Fruit fly (Drosophila melanogaster): ENCODE data around the gene CG11694.

The CG11694 gene

dm6 chr3R:8347279-8347678 lies 35.3 kb upstream of the CG11694 start, which contains the start of gene CG7352:
Gene CG7352 (plus strand): TSS chr3R:8347579.
- TF ChIP-seq ttk (optimal IDR thresholded peaks at IDR 0.05) (no peak), Sin3A (optimal IDR thresholded peaks at IDR 0.05) (no peak), h (optimal IDR thresholded peaks at IDR 0.05) (no peak), psq (optimal IDR thresholded peaks at IDR 0.05) (no peak), Myc (optimal IDR thresholded peaks at IDR 0.05) (no peak), insv (optimal IDR thresholded peaks at IDR 0.05) (no peak)

dm6 chr3R:8344174-8344573 lies 32.2 kb upstream of the CG11694 start, which contains the start of gene DppIII:
Gene DppIII (plus strand): TSS chr3R:8344400.
- no peak for TF ChIP-seq h (optimal IDR thresholded peaks at IDR 0.05)
- no peak for TF ChIP-seq Myc (optimal IDR thresholded peaks at IDR 0.05)
- no peak for TF ChIP-seq insv (optimal IDR thresholded peaks at IDR 0.05)
- TF ChIP-seq psq (optimal IDR thresholded peaks at IDR 0.05) = no peak
- no peak for TF ChIP-seq Sin3A (optimal IDR thresholded peaks at IDR 0.05)
- TF ChIP-seq ttk (optimal IDR thresholded peaks at IDR 0.05) = no peak

DNA sequence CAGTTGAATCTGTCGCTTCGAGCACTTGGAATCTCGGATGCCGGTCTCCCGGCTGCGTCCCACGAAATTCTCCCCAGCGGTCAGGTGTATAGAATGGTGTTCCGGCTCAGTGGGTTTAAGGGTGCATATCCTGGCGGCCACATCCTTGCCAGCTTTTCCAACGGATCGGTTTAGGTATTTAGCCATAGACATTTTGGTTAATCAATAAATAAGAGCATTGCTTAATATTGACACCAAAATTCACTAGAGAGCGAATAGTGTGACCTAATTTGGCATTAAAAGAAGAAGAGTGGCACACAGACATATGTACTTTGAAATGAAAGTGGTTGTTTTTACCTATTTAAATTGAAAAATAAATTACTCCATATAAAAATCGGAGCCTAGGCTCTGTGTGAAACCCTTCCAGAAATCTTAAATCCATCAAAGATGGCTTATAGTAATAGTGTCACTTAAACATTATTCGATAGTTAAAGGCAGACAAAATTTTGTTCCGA lies 31.4 kb upstream of the CG11694 start, which contains the start of the genes PNKP and COX7AL:
PNKP (minus strand) TSS at position 266 of the 494 bp plus-strand sequence.
COX7AL (plus strand) TSS at position 419 of the 494 bp plus-strand sequence.
- TF ChIP-seq h (optimal IDR thresholded peaks at IDR 0.05) (no peak), Sin3A (optimal IDR thresholded peaks at IDR 0.05) (no peak), insv (optimal IDR thresholded peaks at IDR 0.05) (no peak)

DNA sequence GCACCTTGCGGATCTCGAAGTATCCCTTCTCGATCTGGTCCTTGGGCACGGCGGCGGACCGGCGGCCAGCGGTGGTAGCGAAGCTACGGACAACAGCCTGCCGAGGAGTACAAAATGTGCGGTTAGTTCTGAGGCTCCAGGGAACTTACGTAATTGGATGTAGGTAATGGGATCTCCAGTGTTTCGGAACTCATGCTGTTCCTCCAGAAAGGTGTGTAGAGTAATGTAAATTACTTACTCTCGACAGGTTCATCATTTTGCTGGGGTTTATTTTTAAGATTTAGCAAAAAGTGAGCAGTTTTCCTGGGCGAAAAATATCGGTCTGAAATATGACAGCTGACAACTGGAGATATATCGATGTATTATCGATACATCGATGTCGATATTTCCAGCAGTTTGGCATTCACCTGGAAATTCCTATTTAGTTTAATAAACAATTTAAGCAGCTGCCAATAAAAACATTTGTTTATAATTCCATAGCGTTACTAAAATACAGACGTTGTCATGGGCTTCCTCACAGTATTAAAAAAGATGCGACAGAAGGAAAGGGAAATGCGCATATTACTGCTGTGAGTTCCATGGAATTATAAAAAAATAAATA lies 28.8 kb upstream of the CG11694 start, which contains the start of the genes COX7A and Arl2:
COX7A (minus strand) TSS at position 369 of the 601 bp plus-strand sequence.
Arl2 (plus strand) TSS at position 426 of the 601 bp plus-strand sequence.
- TF ChIP-seq insv (optimal IDR thresholded peaks at IDR 0.05) = no peak
- TF ChIP-seq Myc (optimal IDR thresholded peaks at IDR 0.05) = no peak
- TF ChIP-seq Sin3A (optimal IDR thresholded peaks at IDR 0.05) = no peak
- no peak for TF ChIP-seq ttk (optimal IDR thresholded peaks at IDR 0.05)
- TF ChIP-seq h (optimal IDR thresholded peaks at IDR 0.05) = no peak
- no peak for TF ChIP-seq psq (optimal IDR thresholded peaks at IDR 0.05)

DNA sequence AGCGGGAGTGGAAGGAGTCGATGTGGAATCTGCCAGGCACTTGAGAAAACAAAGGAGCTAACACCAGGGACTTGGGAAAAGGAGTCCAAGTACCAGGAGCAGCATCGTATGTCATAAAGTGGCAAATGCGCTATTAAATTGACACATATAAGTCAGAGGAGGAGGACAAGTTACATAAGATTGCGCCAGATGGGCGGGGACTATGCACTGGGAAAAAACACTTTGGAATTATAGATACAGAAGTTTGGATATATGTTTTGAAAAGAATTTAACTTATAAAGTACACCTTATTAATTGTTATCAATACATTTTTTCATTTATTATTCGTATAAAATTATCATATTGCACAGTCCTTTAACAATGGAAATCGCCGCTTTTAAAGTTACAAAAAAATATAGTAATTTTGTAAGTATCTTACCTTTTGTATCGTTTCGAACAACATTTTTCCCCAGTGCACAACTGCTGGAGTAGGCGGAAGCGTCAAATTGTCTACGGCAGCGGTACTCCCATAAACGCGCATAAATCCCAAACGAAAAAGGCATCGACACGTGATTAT lies 24.2 kb upstream of the CG11694 start:
- no peak for TF ChIP-seq Sin3A (optimal IDR thresholded peaks at IDR 0.05)
- no peak for TF ChIP-seq psq (optimal IDR thresholded peaks at IDR 0.05)
- TF ChIP-seq h (optimal IDR thresholded peaks at IDR 0.05) = no peak
- TF ChIP-seq Myc (optimal IDR thresholded peaks at IDR 0.05) = no peak

DNA sequence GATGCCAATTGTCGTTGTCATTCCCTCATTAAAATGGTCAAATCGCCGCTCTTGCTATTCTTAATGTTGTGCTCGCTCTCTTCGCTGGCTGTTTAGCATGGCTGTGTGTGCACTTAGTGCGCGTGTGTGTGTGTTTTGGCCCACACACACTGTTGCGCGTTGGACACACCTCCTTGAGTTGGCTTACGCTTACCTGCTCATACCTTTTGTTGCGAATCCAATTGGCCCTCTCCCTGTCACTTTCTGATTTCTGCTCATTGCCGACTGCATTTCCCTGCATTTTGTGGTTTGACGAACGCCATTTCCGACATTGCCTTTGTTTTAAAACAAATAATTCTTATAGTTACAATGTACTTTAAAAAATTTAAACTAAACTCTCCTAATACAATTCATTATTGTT lies 23.0 kb upstream of the CG11694 start:
- TF ChIP-seq Sin3A (optimal IDR thresholded peaks at IDR 0.05) (no peak), ttk (optimal IDR thresholded peaks at IDR 0.05) (no peak), insv (optimal IDR thresholded peaks at IDR 0.05) (no peak), psq (optimal IDR thresholded peaks at IDR 0.05) (no peak), Myc (optimal IDR thresholded peaks at IDR 0.05) (no peak), h (optimal IDR thresholded peaks at IDR 0.05) (no peak)

DNA sequence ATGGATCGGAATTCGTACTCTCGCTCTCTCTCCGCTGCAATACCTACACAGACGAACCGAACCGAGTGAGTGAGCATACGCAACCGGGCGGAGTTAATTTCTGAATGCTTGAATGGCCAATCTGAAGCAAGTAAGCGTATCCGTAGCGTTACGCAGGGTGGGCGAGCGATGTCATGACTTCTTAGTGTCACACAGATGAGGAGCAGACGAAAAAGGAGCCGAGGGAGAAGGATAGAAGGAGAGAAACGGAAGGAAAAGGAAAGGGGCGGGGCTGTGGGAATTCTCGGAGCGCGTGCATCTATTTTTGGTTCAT lies 22.5 kb upstream of the CG11694 start:
- TF ChIP-seq ttk (optimal IDR thresholded peaks at IDR 0.05) (no peak), Sin3A (optimal IDR thresholded peaks at IDR 0.05) (no peak), Myc (optimal IDR thresholded peaks at IDR 0.05) (no peak), psq (optimal IDR thresholded peaks at IDR 0.05) (no peak), insv (optimal IDR thresholded peaks at IDR 0.05) (no peak), h (optimal IDR thresholded peaks at IDR 0.05) (no peak)

dm6 chr3R:8333768-8334470 lies 22.0 kb upstream of the CG11694 start, which contains the start of gene Poxm:
Gene Poxm (minus strand): TSS chr3R:8333792.
- TF ChIP-seq ttk (optimal IDR thresholded peaks at IDR 0.05) (no peak), Myc (optimal IDR thresholded peaks at IDR 0.05) (no peak), Sin3A (optimal IDR thresholded peaks at IDR 0.05) (no peak), insv (optimal IDR thresholded peaks at IDR 0.05) (no peak), psq (optimal IDR thresholded peaks at IDR 0.05) (no peak), h (optimal IDR thresholded peaks at IDR 0.05) (no peak)

- no peak for TF ChIP-seq h (optimal IDR thresholded peaks at IDR 0.05)
- TF ChIP-seq insv (optimal IDR thresholded peaks at IDR 0.05) = no peak
- no peak for TF ChIP-seq Sin3A (optimal IDR thresholded peaks at IDR 0.05)
- TF ChIP-seq psq (optimal IDR thresholded peaks at IDR 0.05) = no peak
- no peak for TF ChIP-seq Myc (optimal IDR thresholded peaks at IDR 0.05)
- TF ChIP-seq ttk (optimal IDR thresholded peaks at IDR 0.05) = no peak
These were observed 17.7 kb upstream of the CG11694 start for dm6 chr3R:8329628-8330027.

- TF ChIP-seq ttk (optimal IDR thresholded peaks at IDR 0.05) = no peak
- TF ChIP-seq insv (optimal IDR thresholded peaks at IDR 0.05) = no peak
- TF ChIP-seq h (optimal IDR thresholded peaks at IDR 0.05) = no peak
- TF ChIP-seq Sin3A (optimal IDR thresholded peaks at IDR 0.05) = no peak
- no peak for TF ChIP-seq psq (optimal IDR thresholded peaks at IDR 0.05)
- TF ChIP-seq Myc (optimal IDR thresholded peaks at IDR 0.05) = no peak
These were observed 16.2 kb upstream of the CG11694 start for dm6 chr3R:8327967-8328789.

DNA sequence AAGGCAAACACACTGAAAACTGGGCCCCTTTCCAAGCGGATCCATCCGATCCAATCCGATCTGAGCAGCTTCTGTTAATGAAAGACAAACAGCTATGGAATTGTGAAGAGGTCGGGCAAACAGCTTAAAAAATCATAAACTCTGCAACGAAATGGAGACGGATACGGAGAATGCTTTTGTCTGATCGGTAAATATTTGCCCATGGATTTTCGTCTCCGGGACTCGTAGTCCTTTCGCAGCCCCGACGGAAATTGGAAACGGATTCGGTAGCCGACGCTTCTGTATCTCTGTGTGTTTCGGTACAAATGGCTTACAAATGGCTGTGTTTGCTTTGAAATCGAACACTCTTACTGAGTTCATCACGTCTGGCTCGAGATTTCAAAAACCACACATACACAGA lies 14.9 kb upstream of the CG11694 start:
- TF ChIP-seq psq (optimal IDR thresholded peaks at IDR 0.05) = no peak
- no peak for TF ChIP-seq Myc (optimal IDR thresholded peaks at IDR 0.05)
- no peak for TF ChIP-seq insv (optimal IDR thresholded peaks at IDR 0.05)
- TF ChIP-seq h (optimal IDR thresholded peaks at IDR 0.05) = no peak
- no peak for TF ChIP-seq ttk (optimal IDR thresholded peaks at IDR 0.05)
- no peak for TF ChIP-seq Sin3A (optimal IDR thresholded peaks at IDR 0.05)

All from Kc167 (cell line).